Fruit fly (Drosophila melanogaster) whole organism, embryonic: ENCODE data around the gene CG15506.

Experiments used
- Ada2b ChIP-seq: fragments of 200-800 bp; sonication (Bioruptor generic); IDR thresholded peaks from 2 replicates; pipeline ENCODE4 v1.3.6; 2022; ENCODE audit warnings: missing biosample characterization, missing genetic modification characterization
- CG10979 ChIP-seq: fragments of 200-800 bp; sonication (Bioruptor generic); optimal IDR thresholded peaks from 2 replicates; lab custom pipeline; 2018; ENCODE audit warnings: missing biosample characterization, mild to moderate bottlenecking, missing genetic modification characterization, moderate library complexity
- CG11504 ChIP-seq: fragments of 200-800 bp; sonication (Bioruptor generic); optimal IDR thresholded peaks from 3 replicates; lab custom pipeline; 2019; ENCODE audit warnings: missing biosample characterization, mild to moderate bottlenecking, missing genetic modification characterization, moderate library complexity
- CG12391 ChIP-seq: fragments of 200-800 bp; sonication (Bioruptor generic); optimal IDR thresholded peaks from 3 replicates; lab custom pipeline; 2018; ENCODE audit warnings: missing biosample characterization, mild to moderate bottlenecking, missing genetic modification characterization, moderate library complexity
- CG14710 ChIP-seq: fragments of 200-800 bp; sonication (Bioruptor generic); optimal IDR thresholded peaks from 3 replicates; lab custom pipeline; 2019; ENCODE audit warnings: missing biosample characterization, mild to moderate bottlenecking, missing genetic modification characterization, moderate library complexity
- CG17328 ChIP-seq: fragments of 200-800 bp; sonication (Bioruptor generic); IDR thresholded peaks from 2 replicates; pipeline ENCODE4 v1.3.6; 2022; ENCODE audit warnings: missing biosample characterization, missing genetic modification characterization
- CG17361 ChIP-seq: fragments of 200-800 bp; sonication (Bioruptor generic); IDR thresholded peaks from 3 replicates; pipeline ENCODE4 v1.3.6; 2022; ENCODE audit warnings: missing biosample characterization, missing genetic modification characterization
- CG18262 ChIP-seq: fragments of 200-800 bp; optimal IDR thresholded peaks from 3 replicates; lab custom pipeline; 2019; ENCODE audit warnings: missing biosample characterization, mild to moderate bottlenecking, missing genetic modification characterization, moderate library complexity
- CG2712 ChIP-seq: fragments of 200-800 bp; optimal IDR thresholded peaks from 3 replicates; lab custom pipeline; 2019; ENCODE audit warnings: missing biosample characterization, mild to moderate bottlenecking, missing genetic modification characterization, moderate library complexity
- CG31365 ChIP-seq: fragments of 200-800 bp; sonication (Bioruptor generic); optimal IDR thresholded peaks from 2 replicates; lab custom pipeline; 2018; ENCODE audit warnings: missing biosample characterization, mild to moderate bottlenecking, missing genetic modification characterization
- CG34422 ChIP-seq: fragments of 200-800 bp; sonication (Bioruptor generic); IDR thresholded peaks from 3 replicates; pipeline ENCODE4 v1.3.6; 2022; ENCODE audit warnings: missing biosample characterization, missing genetic modification characterization
- CG3838 ChIP-seq: fragments of 200-800 bp; sonication (Bioruptor generic); optimal IDR thresholded peaks from 3 replicates; lab custom pipeline; 2016; ENCODE audit warnings: missing biosample characterization, missing genetic modification characterization
- CG7839 ChIP-seq: fragments of 200-800 bp; sonication (Bioruptor generic); optimal IDR thresholded peaks from 3 replicates; lab custom pipeline; 2018; ENCODE audit warnings: missing biosample characterization, mild to moderate bottlenecking, missing genetic modification characterization, moderate library complexity
- CG8290 ChIP-seq, 3 experiments: fragments of 200-800 bp; sonication (Bioruptor generic); optimal IDR thresholded peaks; 2 replicates each; lab custom pipeline; 2016 to 2019; ENCODE audit warnings: missing biosample characterization in 3 of 3, missing genetic modification characterization in 3 of 3, mild to moderate bottlenecking in 2 of 3, moderate library complexity in 1 of 3
- CG9727 ChIP-seq: fragments of 200-800 bp; sonication (Bioruptor generic); optimal IDR thresholded peaks from 3 replicates; lab custom pipeline; 2017; ENCODE audit warnings: missing biosample characterization, mild to moderate bottlenecking, missing genetic modification characterization
- CG9932 ChIP-seq: fragments of 200-800 bp; sonication (Bioruptor generic); IDR thresholded peaks from 2 replicates; pipeline ENCODE4 v1.3.6; 2022; ENCODE audit warnings: missing biosample characterization, missing genetic modification characterization
- Chrac-16 ChIP-seq: fragments of 200-800 bp; sonication (Bioruptor generic); optimal IDR thresholded peaks from 3 replicates; lab custom pipeline; 2016; ENCODE audit warnings: missing biosample characterization, missing genetic modification characterization
- CoRest ChIP-seq: fragments of 200-800 bp; sonication (Bioruptor generic); optimal IDR thresholded peaks from 3 replicates; lab custom pipeline; 2018; ENCODE audit warnings: missing biosample characterization, mild to moderate bottlenecking, missing genetic modification characterization, moderate library complexity
- CrebB ChIP-seq: fragments of 200-800 bp; sonication (Bioruptor generic); optimal IDR thresholded peaks from 3 replicates; lab custom pipeline; 2018; ENCODE audit warnings: missing biosample characterization, mild to moderate bottlenecking, missing genetic modification characterization
- Med ChIP-seq: fragments of 200-800 bp; sonication (Bioruptor generic); peaks from one replicate; lab custom pipeline; 2016; ENCODE audit warnings: missing biosample characterization, missing genetic modification characterization, mild to moderate bottlenecking, inconsistent platforms, moderate library complexity
- Six4 ChIP-seq: fragments of 200-800 bp; sonication (Bioruptor generic); optimal IDR thresholded peaks from 2 replicates; lab custom pipeline; 2016; ENCODE audit warnings: missing biosample characterization, missing genetic modification characterization
- Xbp1 ChIP-seq: fragments of 200-800 bp; sonication (Bioruptor generic); optimal IDR thresholded peaks from 3 replicates; lab custom pipeline; 2016; ENCODE audit warnings: missing biosample characterization, mild to moderate bottlenecking, missing genetic modification characterization
- ac ChIP-seq: fragments of 200-800 bp; sonication (Bioruptor generic); optimal IDR thresholded peaks from 3 replicates; lab custom pipeline; 2017; ENCODE audit warnings: missing biosample characterization, mild to moderate bottlenecking, missing genetic modification characterization
- ap ChIP-seq: fragments of 200-800 bp; sonication (Bioruptor generic); IDR thresholded peaks from 2 replicates; pipeline ENCODE4 v1.3.6; 2022; ENCODE audit warnings: missing biosample characterization, missing genetic modification characterization
- ara ChIP-seq: fragments of 200-800 bp; sonication (Bioruptor generic); IDR thresholded peaks from 2 replicates; pipeline ENCODE4 v1.3.6; 2022; ENCODE audit warnings: missing biosample characterization, missing genetic modification characterization
- ase ChIP-seq: fragments of 200-800 bp; sonication (Bioruptor generic); IDR thresholded peaks from 3 replicates; pipeline ENCODE4 v1.3.6; 2022; ENCODE audit warnings: missing biosample characterization, missing genetic modification characterization
- chif ChIP-seq, 2 experiments: fragments of 200-800 bp; sonication (Bioruptor generic); optimal IDR thresholded peaks; 3 replicates each; lab custom pipeline; 2016; ENCODE audit warnings: missing biosample characterization in 2 of 2, missing genetic modification characterization in 2 of 2
- ci ChIP-seq: fragments of 200-800 bp; sonication (Bioruptor generic); IDR thresholded peaks from 3 replicates; pipeline ENCODE4 v1.3.6; 2022; ENCODE audit warnings: missing biosample characterization, missing genetic modification characterization
- cwo ChIP-seq: fragments of 200-800 bp; sonication (Bioruptor generic); optimal IDR thresholded peaks from 3 replicates; lab custom pipeline; 2017; ENCODE audit warnings: missing biosample characterization, missing genetic modification characterization, mild to moderate bottlenecking, moderate library complexity, missing genetic modification reagents
- dan ChIP-seq: fragments of 200-800 bp; sonication (Bioruptor generic); IDR thresholded peaks from 2 replicates; pipeline ENCODE4 v1.3.6; 2022; ENCODE audit warnings: missing biosample characterization, missing genetic modification characterization
- dmrt11E ChIP-seq: fragments of 200-800 bp; sonication (Bioruptor generic); optimal IDR thresholded peaks from 3 replicates; lab custom pipeline; 2018; ENCODE audit warnings: missing biosample characterization, mild to moderate bottlenecking, missing genetic modification characterization, moderate library complexity
- fd96Cb ChIP-seq: fragments of 200-800 bp; sonication (Bioruptor generic); optimal IDR thresholded peaks from 2 replicates; lab custom pipeline; 2018; ENCODE audit warnings: missing biosample characterization, mild to moderate bottlenecking, missing genetic modification characterization, moderate library complexity
- gem ChIP-seq: fragments of 200-800 bp; sonication (Bioruptor generic); optimal IDR thresholded peaks from 2 replicates; lab custom pipeline; 2019; ENCODE audit warnings: missing biosample characterization, mild to moderate bottlenecking, missing genetic modification characterization, moderate library complexity
- gfzf ChIP-seq: fragments of 200-800 bp; sonication (Bioruptor generic); optimal IDR thresholded peaks from 2 replicates; lab custom pipeline; 2016; ENCODE audit warnings: missing biosample characterization, mild to moderate bottlenecking, missing genetic modification characterization, moderate library complexity
- ham ChIP-seq: fragments of 200-800 bp; sonication (Bioruptor generic); IDR thresholded peaks from 2 replicates; pipeline ENCODE4 v1.3.6; 2022; ENCODE audit warnings: missing biosample characterization, missing genetic modification characterization
- ken ChIP-seq: fragments of 200-800 bp; sonication (Bioruptor generic); IDR thresholded peaks from 3 replicates; pipeline ENCODE4 v1.3.6; 2022; ENCODE audit warnings: missing biosample characterization, missing genetic modification characterization
- kni ChIP-seq: fragments of 200-800 bp; sonication (Bioruptor generic); optimal IDR thresholded peaks from 3 replicates; lab custom pipeline; 2017; ENCODE audit warnings: mild to moderate bottlenecking, missing biosample characterization, missing genetic modification reagents, missing genetic modification characterization
- lola ChIP-seq, 3 experiments: fragments of >200 bp in 2 of 3; fragments of 200-800 bp in 1 of 3; sonication (Bioruptor generic) in 1 of 3; optimal IDR thresholded peaks; 2 replicates each; lab custom pipeline; 2017 to 2019; ENCODE audit warnings: missing biosample characterization in 3 of 3, missing genetic modification characterization in 3 of 3, mild to moderate bottlenecking in 1 of 3, moderate library complexity in 1 of 3
- prd ChIP-seq, 3 experiments: fragments of >200 bp in 2 of 3; fragments of 200-800 bp in 1 of 3; sonication (Bioruptor generic) in 1 of 3; optimal IDR thresholded peaks in 2 of 3; IDR thresholded peaks in 1 of 3; 2 replicates in 2 of 3; 3 replicates in 1 of 3; pipeline versions ENCODE4 v1.3.6 to Lab custom; 2017 to 2022; ENCODE audit warnings: missing biosample characterization in 1 of 3, missing genetic modification characterization in 1 of 3
- row ChIP-seq: fragments of 200-800 bp; sonication (Bioruptor generic); IDR thresholded peaks from 3 replicates; pipeline ENCODE4 v1.3.6; 2022; ENCODE audit warnings: missing biosample characterization, missing genetic modification characterization
- sisA ChIP-seq: fragments of 200-800 bp; sonication (Bioruptor generic); IDR thresholded peaks from 2 replicates; pipeline ENCODE4 v1.3.6; 2022; ENCODE audit warnings: missing biosample characterization, missing genetic modification characterization
- sob ChIP-seq: fragments of 200-800 bp; sonication (Bioruptor generic); IDR thresholded peaks from 2 replicates; pipeline ENCODE4 v1.3.6; 2022; ENCODE audit warnings: missing biosample characterization, missing genetic modification characterization
- ssp ChIP-seq: fragments of 200-800 bp; sonication (Bioruptor generic); IDR thresholded peaks from 2 replicates; pipeline ENCODE4 v1.3.6; 2022; ENCODE audit warnings: missing biosample characterization, missing genetic modification characterization
- tin ChIP-seq: fragments of 200-800 bp; sonication (Bioruptor generic); optimal IDR thresholded peaks from 3 replicates; lab custom pipeline; 2016; ENCODE audit warnings: missing biosample characterization, missing genetic modification characterization
- trem ChIP-seq: fragments of 200-800 bp; optimal IDR thresholded peaks from 3 replicates; lab custom pipeline; 2019; ENCODE audit warnings: missing biosample characterization, mild to moderate bottlenecking, missing genetic modification characterization, moderate library complexity
- tup ChIP-seq: fragments of 200-800 bp; sonication (Bioruptor generic); optimal IDR thresholded peaks from 2 replicates; lab custom pipeline; 2016; ENCODE audit warnings: missing biosample characterization, mild to moderate bottlenecking, missing genetic modification characterization, moderate library complexity
- unpg ChIP-seq: fragments of 200-800 bp; sonication (Bioruptor generic); optimal IDR thresholded peaks from 3 replicates; lab custom pipeline; 2018; ENCODE audit warnings: missing biosample characterization, mild to moderate bottlenecking, missing genetic modification characterization, moderate library complexity
- vvl ChIP-seq: fragments of 200-800 bp; sonication (Bioruptor generic); IDR thresholded peaks from 2 replicates; pipeline ENCODE4 v1.3.6; 2022; ENCODE audit warnings: missing biosample characterization, missing genetic modification characterization
- zen ChIP-seq: fragments of 200-800 bp; sonication (Bioruptor generic); optimal IDR thresholded peaks from 3 replicates; lab custom pipeline; 2018; ENCODE audit warnings: missing biosample characterization, mild to moderate bottlenecking, missing genetic modification characterization, moderate library complexity

CG15506 gene

dm6 chr3R:29696359-29696758 is 22.1 kb upstream of the CG15506 start (continued):
- TF ChIP-seq zen (tag; lab: Kevin White, UChicago) (peak; percentile 75), Six4 (GFP tag; lab: Kevin White, UChicago) (no peak), ham (GFP tag; lab: Robert Waterston, UW) (no peak), CG3838 (GFP tag; lab: Kevin White, UChicago) (no peak), ase (GFP tag; lab: Robert Waterston, UW) (no peak), CG34422 (GFP tag; lab: Robert Waterston, UW) (0 out of 3 replicates have a peak, but pooled peaks have one; percentile 11), CG17361 (GFP tag; lab: Robert Waterston, UW) (0 out of 3 replicates have a peak, but pooled peaks have one; percentile 13), tin (peak; percentile 42), ara (peak; percentile 38; the same call in 1 of the 2 replicates), CG11504 (tag; lab: Kevin White, UChicago) (peak; percentile 17), CG31365 (tag; lab: Kevin White, UChicago) (no peak), ap (no peak), CoRest (no peak), ac (GFP tag; lab: Kevin White, UChicago) (peak; percentile 16), sisA (GFP tag; lab: Robert Waterston, UW) (peak; percentile 34), Med (GFP tag; lab: Kevin White, UChicago) (peak; percentile 68), CG12391 (peak; percentile 37), sob (GFP tag; lab: Robert Waterston, UW) (peak; percentile 9; the same call in 1 of the 2 replicates), unpg (GFP tag; lab: Kevin White, UChicago) (peak; percentile 22), CG18262 (tag; lab: Kevin White, UChicago) (peak; percentile 38), fd96Cb (tag; lab: Kevin White, UChicago) (no peak), CrebB (tag; lab: Kevin White, UChicago) (no peak), tup (GFP tag; lab: Kevin White, UChicago) (no peak), CG17328 (GFP tag; lab: Robert Waterston, UW) (peak; percentile 71), ssp (0 out of 2 replicates have a peak, but pooled peaks have one; percentile 14), Ada2b (GFP tag; lab: Robert Waterston, UW) (0 out of 2 replicates have a peak, but pooled peaks have one; percentile 7), dan (GFP tag; lab: Robert Waterston, UW) (peak; percentile 18; the same call in 1 of the 2 replicates), CG14710 (peak; percentile 38), dmrt11E (peak; percentile 71), row (GFP tag; lab: Robert Waterston, UW) (peak; percentile 33; the same call in 2 of the 3 replicates), Chrac-16 (GFP tag; lab: Kevin White, UChicago) (peak; percentile 34), ken (GFP tag; lab: Robert Waterston, UW) (0 out of 3 replicates have a peak, but pooled peaks have one; percentile 16), chif (GFP tag; optimal IDR thresholded peaks at IDR 0.05; lab: Kevin White, UChicago) (peak; percentile 21 to 50), CG2712 (tag; lab: Kevin White, UChicago) (peak; percentile 55), CG7839 (peak; percentile 13), vvl (GFP tag; lab: Robert Waterston, UW) (0 out of 2 replicates have a peak, but pooled peaks have one; percentile 22), CG8290 (GFP tag; optimal IDR thresholded peaks at IDR 0.05; lab: Kevin White, UChicago) (no peak), CG8290 (tag; optimal IDR thresholded peaks at IDR 0.05; lab: Kevin White, UChicago) (no peak), CG9932 (no peak), cwo (GFP tag; lab: Kevin White, UChicago) (no peak), lola (GFP tag; optimal IDR thresholded peaks at IDR 0.05; lab: Kevin White, UChicago) (peak in 1 of 3 experiments; percentile 28), gfzf (GFP tag; lab: Kevin White, UChicago) (no peak), ci (GFP tag; lab: Robert Waterston, UW) (0 out of 3 replicates have a peak, but pooled peaks have one; percentile 24), trem (tag; lab: Kevin White, UChicago) (peak; percentile 27), CG9727 (peak; percentile 59), Xbp1 (GFP tag; lab: Kevin White, UChicago) (peak; percentile 23), kni (GFP tag; lab: Kevin White, UChicago) (no peak), gem (tag; lab: Kevin White, UChicago) (peak; percentile 55), prd (optimal IDR thresholded peaks at IDR 0.05; lab: Kevin White, UChicago) (no peak), prd (GFP tag; IDR thresholded peaks at IDR 0.05; lab: Robert Waterston, UW) (peak; percentile 79), CG10979 (peak; percentile 65)
